Fruit fly (Drosophila melanogaster) whole organism, embryonic: ENCODE measurements around the gene CG7191.

ENCODE experiments used
- CG2202 ChIP-seq: fragments of 200-800 bp; sonication (Bioruptor generic); optimal IDR thresholded peaks from 2 replicates; lab custom pipeline; 2018; ENCODE audit warnings: missing biosample characterization, mild to moderate bottlenecking, missing genetic modification characterization
- CG31224 ChIP-seq: fragments of 200-800 bp; sonication (Bioruptor generic); IDR thresholded peaks from 2 replicates; pipeline ENCODE4 v1.3.6; 2022; ENCODE audit warnings: missing biosample characterization, missing genetic modification characterization
- CG32532 ChIP-seq: fragments of 200-800 bp; sonication (Bioruptor generic); IDR thresholded peaks from 2 replicates; pipeline ENCODE4 v1.3.6; 2022; ENCODE audit warnings: missing biosample characterization, missing genetic modification characterization
- CG7271 ChIP-seq: fragments of 200-800 bp; sonication (Bioruptor generic); optimal IDR thresholded peaks from 2 replicates; lab custom pipeline; 2018; ENCODE audit warnings: missing biosample characterization, mild to moderate bottlenecking, missing genetic modification characterization, moderate library complexity
- CG9727 ChIP-seq: fragments of 200-800 bp; sonication (Bioruptor generic); optimal IDR thresholded peaks from 3 replicates; lab custom pipeline; 2017; ENCODE audit warnings: missing biosample characterization, mild to moderate bottlenecking, missing genetic modification characterization
- CHES-1-like ChIP-seq: fragments of 200-800 bp; sonication (Bioruptor generic); optimal IDR thresholded peaks from 2 replicates; lab custom pipeline; 2016; ENCODE audit warnings: missing biosample characterization, missing genetic modification characterization
- CTCF ChIP-seq: fragments of 200-800 bp; sonication (Bioruptor generic); optimal IDR thresholded peaks from 2 replicates; lab custom pipeline; 2017; ENCODE audit warnings: missing biosample characterization, mild to moderate bottlenecking, missing genetic modification characterization, moderate library complexity
- Doc3 ChIP-seq: fragments of 200-800 bp; sonication (Bioruptor generic); IDR thresholded peaks from 3 replicates; pipeline ENCODE4 v1.3.6; 2022; ENCODE audit warnings: missing biosample characterization, missing genetic modification characterization; ENCODE audit not compliant: partially characterized antibody
- Dp ChIP-seq: fragments of 200-800 bp; sonication (Bioruptor generic); optimal IDR thresholded peaks from 2 replicates; lab custom pipeline; 2018; ENCODE audit warnings: missing biosample characterization, mild to moderate bottlenecking, missing genetic modification characterization, moderate library complexity
- fru ChIP-seq: fragments of >200 bp; optimal IDR thresholded peaks from 2 replicates; lab custom pipeline; 2017
- lmd ChIP-seq: fragments of 200-800 bp; sonication (Bioruptor generic); IDR thresholded peaks from 2 replicates; pipeline ENCODE4 v1.3.6; 2022; ENCODE audit warnings: missing biosample characterization, missing genetic modification characterization

dm6 chr2L:7719387-7719786 is 48.0 kb upstream of the CG7191 start, which contains the start of gene CG13793:
- TF ChIP-seq CG2202 (tag; lab: Kevin White, UChicago): no peak
- TF ChIP-seq Dp: no peak
- TF ChIP-seq CHES-1-like (GFP tag; lab: Kevin White, UChicago): no peak
- TF ChIP-seq fru (lab: Kevin White, UChicago): no peak
- TF ChIP-seq CTCF (GFP tag; lab: Kevin White, UChicago): no peak
- no peak for TF ChIP-seq CG31224 (GFP tag; lab: Robert Waterston, UW)
- no peak for TF ChIP-seq CG7271 (tag; lab: Kevin White, UChicago)
- TF ChIP-seq CG9727: no peak
- no peak for TF ChIP-seq lmd
- TF ChIP-seq CG32532 (GFP tag; lab: Robert Waterston, UW): no peak
- no peak for TF ChIP-seq Doc3
